Fruit fly (Drosophila melanogaster): ENCODE measurements around the gene Grx1.
A peak's percentile ranks its signal among the peaks of the same experiment; 100 is the strongest.

The Grx1 gene

DNA sequence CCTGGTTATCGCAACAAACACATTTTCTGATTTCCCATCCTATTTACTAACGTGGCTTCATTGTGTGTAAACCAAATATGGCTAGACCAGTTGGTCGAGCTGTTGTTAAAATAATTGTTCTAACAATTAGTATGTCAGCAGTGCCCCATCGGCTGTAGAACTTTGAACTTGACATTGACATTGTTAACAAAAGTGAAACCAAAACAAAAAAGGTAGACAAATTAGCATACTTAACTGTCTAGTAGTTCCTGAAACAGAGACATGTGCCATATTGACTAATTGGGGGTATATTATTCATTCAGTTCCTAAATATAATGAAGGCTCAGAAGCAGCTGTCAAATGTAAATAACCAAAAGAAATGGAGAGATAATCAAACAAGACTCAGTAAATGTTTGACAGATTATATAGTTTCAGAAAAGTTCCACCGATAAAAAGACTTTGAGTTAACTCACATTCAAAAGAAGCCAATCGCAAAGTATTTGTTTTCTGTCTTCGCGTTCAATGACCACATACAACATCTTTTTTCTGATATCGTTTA lies 31.3 kb upstream of the Grx1 start (continued):
- TF ChIP-seq Abd-B (GFP tag; optimal IDR thresholded peaks at IDR 0.05) (no peak), NK7.1 (GFP tag; optimal IDR thresholded peaks at IDR 0.05) (peak; percentile 43), CG17359 (tag; optimal IDR thresholded peaks at IDR 0.05) (peak; percentile 35), crc (GFP tag; optimal IDR thresholded peaks at IDR 0.05) (peak; percentile 26), zen (tag; optimal IDR thresholded peaks at IDR 0.05) (peak; percentile 10), insv (GFP tag; optimal IDR thresholded peaks at IDR 0.05) (no peak), CG18599 (GFP tag; optimal IDR thresholded peaks at IDR 0.05) (peak; percentile 84), CG34376 (GFP tag; optimal IDR thresholded peaks at IDR 0.05) (peak; percentile 8), CG2875 (GFP tag; optimal IDR thresholded peaks at IDR 0.05) (peak; percentile 20), CG8290 (GFP tag; optimal IDR thresholded peaks at IDR 0.05) (no peak), CG8290 (tag; optimal IDR thresholded peaks at IDR 0.05) (peak in 1 of 2 experiments; percentile 40), CG12769 (tag; optimal IDR thresholded peaks at IDR 0.05) (peak; percentile 40), CG15514 (GFP tag; optimal IDR thresholded peaks at IDR 0.05) (peak; percentile 37), otp (GFP tag; IDR thresholded peaks at IDR 0.05) (no peak), CG8359 (GFP tag; optimal IDR thresholded peaks at IDR 0.05; ENCODE audit: borderline replicate concordance) (no peak), CG17568 (GFP tag; optimal IDR thresholded peaks at IDR 0.05) (peak; percentile 10)

DNA sequence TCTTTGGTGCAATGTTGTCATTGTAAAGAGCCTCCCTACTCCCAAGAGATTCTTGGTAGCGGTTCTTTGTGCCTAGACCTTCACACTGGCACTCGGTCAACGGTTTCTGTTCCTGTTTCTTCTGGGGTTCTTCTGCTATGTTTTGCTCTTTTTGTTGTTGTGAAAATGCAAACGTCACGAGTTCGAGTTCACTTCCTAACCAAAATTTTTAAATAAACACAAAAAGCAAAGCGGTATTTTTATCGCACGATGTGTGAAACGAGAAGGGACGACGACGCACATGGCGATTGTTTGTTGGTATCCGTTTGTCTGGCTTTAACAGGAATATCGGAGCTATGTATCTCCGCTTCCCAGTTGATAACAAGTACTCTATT lies 29.0 kb upstream of the Grx1 start:
- TF ChIP-seq sisA (GFP tag; IDR thresholded peaks at IDR 0.05) (no peak), mam (GFP tag; optimal IDR thresholded peaks at IDR 0.05) (no peak), tll (GFP tag; optimal IDR thresholded peaks at IDR 0.05) (peak in 1 of 2 experiments; percentile 85), CG1602 (GFP tag; optimal IDR thresholded peaks at IDR 0.05) (no peak)

- TF ChIP-seq nau (GFP tag; optimal IDR thresholded peaks at IDR 0.05) (peak; percentile 7), bab2 (GFP tag; optimal IDR thresholded peaks at IDR 0.05) (peak; percentile 13), CG10543 (GFP tag; optimal IDR thresholded peaks at IDR 0.05) (peak; percentile 58), CG7271 (tag; optimal IDR thresholded peaks at IDR 0.05) (no peak), Atf3 (GFP tag; optimal IDR thresholded peaks at IDR 0.05) (no peak), CG13296 (GFP tag; optimal IDR thresholded peaks at IDR 0.05) (peak; percentile 10), CG17829 (tag; optimal IDR thresholded peaks at IDR 0.05) (peak; percentile 39), Stat92E (GFP tag; optimal IDR thresholded peaks at IDR 0.05) (peak in 1 of 3 experiments; percentile 12), Pdp1 (GFP tag; optimal IDR thresholded peaks at IDR 0.05) (peak; percentile 22 to 43), CG8944 (GFP tag; optimal IDR thresholded peaks at IDR 0.05) (peak; percentile 4), CG1603 (tag; optimal IDR thresholded peaks at IDR 0.05) (peak; percentile 21), CG13123 (GFP tag; optimal IDR thresholded peaks at IDR 0.05) (no peak), Usf (GFP tag; optimal IDR thresholded peaks at IDR 0.05) (no peak), repo (GFP tag; optimal IDR thresholded peaks at IDR 0.05) (peak; percentile 11), prd (optimal IDR thresholded peaks at IDR 0.05) (no peak), prd (GFP tag; IDR thresholded peaks at IDR 0.05) (no peak), insv (GFP tag; optimal IDR thresholded peaks at IDR 0.05) (peak in 1 of 2 experiments; percentile 59), CG31365 (tag; optimal IDR thresholded peaks at IDR 0.05) (no peak), CG4424 (GFP tag; optimal IDR thresholded peaks at IDR 0.05) (peak; percentile 22), sd (tag; optimal IDR thresholded peaks at IDR 0.05) (peak; percentile 34), her (GFP tag; optimal IDR thresholded peaks at IDR 0.05) (peak; percentile 19), Taf1 (GFP tag; IDR thresholded peaks at IDR 0.05) (no peak), nom (GFP tag; optimal IDR thresholded peaks at IDR 0.05) (peak; percentile 63), Dad (GFP tag; optimal IDR thresholded peaks at IDR 0.05) (peak; percentile 22), CG13775 (GFP tag; optimal IDR thresholded peaks at IDR 0.05) (peak; percentile 15), CG12744 (GFP tag; optimal IDR thresholded peaks at IDR 0.05) (no peak), CG1602 (GFP tag; optimal IDR thresholded peaks at IDR 0.05) (peak; percentile 8), hkb (optimal IDR thresholded peaks at IDR 0.05) (no peak), hkb (GFP tag; IDR thresholded peaks at IDR 0.05) (no peak)
Observed at dm6 chr3L:18840370-18841007, 28.5 kb upstream of the Grx1 start.
